Worm (Caenorhabditis elegans): ENCODE results near the gene F48B9.8.

ce11 chrX:2164751-2165150, 11.5 kb downstream of the F48B9.8 start, which contains the start of gene F48B9.3:
- no peak for TF ChIP-seq cog-1 (tag; optimal IDR thresholded peaks at IDR 0.05)
- no peak for TF ChIP-seq flt-1 (GFP tag; IDR thresholded peaks at IDR 0.05)
- no peak for TF ChIP-seq ztf-29 (GFP tag; IDR thresholded peaks at IDR 0.05)
- no peak for TF ChIP-seq ztf-23 (GFP tag; IDR thresholded peaks at IDR 0.05)

Data from whole organism, midembryonic.